Comparison of ENCODE assay signal across 1 fruit fly cellular context in the genomic region with DNA sequence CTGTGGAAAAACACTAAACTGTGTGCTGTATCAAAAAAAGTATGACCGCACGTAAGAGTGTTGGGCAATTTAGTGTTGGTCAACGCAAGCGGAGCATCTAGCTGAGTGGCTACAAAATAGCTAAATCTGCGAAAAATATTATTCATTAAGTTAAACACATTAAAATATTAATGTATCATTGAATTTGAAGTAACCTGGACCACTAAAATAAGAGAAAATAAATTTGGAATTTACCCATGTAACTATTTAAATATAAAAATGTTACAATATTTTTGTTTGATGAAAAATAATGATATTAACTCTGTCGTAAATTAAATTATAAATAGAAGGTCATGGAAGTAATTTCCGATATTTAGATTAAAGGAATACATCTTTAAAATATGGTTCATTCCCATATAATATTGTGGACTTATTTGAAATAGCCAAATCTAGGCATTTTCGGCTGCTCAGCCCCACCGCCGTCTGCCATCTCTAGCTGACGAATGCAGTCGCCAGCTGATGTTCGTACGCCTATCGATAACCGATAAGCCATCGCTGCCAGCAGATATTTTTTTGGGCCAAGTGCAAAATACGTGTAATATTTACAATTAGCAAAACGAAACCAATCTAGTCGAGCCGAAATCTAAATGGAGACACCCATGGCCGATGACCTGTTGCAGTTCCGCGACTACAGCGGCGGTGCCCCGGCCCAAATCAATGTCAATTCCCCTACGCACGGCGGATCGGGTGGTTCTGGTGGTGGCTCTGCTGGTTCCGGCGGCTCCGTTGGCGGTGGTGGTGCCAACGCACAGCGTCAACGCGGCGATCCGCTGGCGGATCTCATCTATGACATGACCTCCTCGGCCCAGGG.
TF ChIP-seq lines count a peak whose summit lies in the region.

A gene (minus strand): TSS at position 46 of the 850 bp plus-strand sequence.
A gene (plus strand): TSS at position 377 of the 850 bp plus-strand sequence.

TF ChIP-seq in whole organism, embryonic, 481 proteins besides CTCF, POLR2A, EP300 and RAD21 (continued from another document and continues in another):
- TF ChIP-seq Usf (GFP tag; optimal IDR thresholded peaks at IDR 0.05; lab: Kevin White, UChicago) = peak; percentile 30
- peak; percentile 51; the same call in 1 of the 2 replicates for TF ChIP-seq sob (GFP tag; IDR thresholded peaks at IDR 0.05; lab: Robert Waterston, UW)
- peak; percentile 50 for TF ChIP-seq Ptx1 (GFP tag; IDR thresholded peaks at IDR 0.05; lab: Robert Waterston, UW)
- peak; percentile 48 for TF ChIP-seq CG30020 (tag; optimal IDR thresholded peaks at IDR 0.05; lab: Kevin White, UChicago)
- peak; percentile 32 for TF ChIP-seq CG18599 (GFP tag; optimal IDR thresholded peaks at IDR 0.05; lab: Kevin White, UChicago)
- TF ChIP-seq CG4730 (GFP tag; IDR thresholded peaks at IDR 0.05; lab: Robert Waterston, UW) = no peak
- TF ChIP-seq Fer1 (GFP tag; optimal IDR thresholded peaks at IDR 0.05; lab: Kevin White, UChicago) = no peak
- peak; percentile 60 for TF ChIP-seq NfI (GFP tag; optimal IDR thresholded peaks at IDR 0.05; lab: Kevin White, UChicago)
- no peak for TF ChIP-seq CG6854 (GFP tag; optimal IDR thresholded peaks at IDR 0.05; lab: Kevin White, UChicago)
- TF ChIP-seq zf30C (GFP tag; optimal IDR thresholded peaks at IDR 0.05; lab: Kevin White, UChicago) = no peak
- peak; percentile 28 for TF ChIP-seq CG10979 (tag; optimal IDR thresholded peaks at IDR 0.05; lab: Kevin White, UChicago)
- peak; percentile 68 for TF ChIP-seq phol (tag; optimal IDR thresholded peaks at IDR 0.05; lab: Kevin White, UChicago)
- peak; percentile 5 for TF ChIP-seq ATbp (GFP tag; optimal IDR thresholded peaks at IDR 0.05; lab: Kevin White, UChicago)
- TF ChIP-seq CG15696 (tag; optimal IDR thresholded peaks at IDR 0.05; lab: Kevin White, UChicago) = peak; percentile 46
- TF ChIP-seq pnt (GFP tag; optimal IDR thresholded peaks at IDR 0.05; lab: Kevin White, UChicago) = peak; percentile 16
- TF ChIP-seq gsb (GFP tag; IDR thresholded peaks at IDR 0.05; lab: Robert Waterston, UW) = no peak
- no peak for TF ChIP-seq sim (GFP tag; IDR thresholded peaks at IDR 0.05; lab: Robert Waterston, UW)
- TF ChIP-seq CG13624 (GFP tag; optimal IDR thresholded peaks at IDR 0.05; lab: Kevin White, UChicago) = no peak
- no peak for TF ChIP-seq Ravus (GFP tag; IDR thresholded peaks at IDR 0.05; lab: Robert Waterston, UW)
- TF ChIP-seq lab (GFP tag; optimal IDR thresholded peaks at IDR 0.05; lab: Kevin White, UChicago) = peak; percentile 15
- peak; percentile 58 for TF ChIP-seq CG7839 (tag; optimal IDR thresholded peaks at IDR 0.05; lab: Kevin White, UChicago)
- no peak for TF ChIP-seq fru (optimal IDR thresholded peaks at IDR 0.05; lab: Kevin White, UChicago)
- TF ChIP-seq Optix (GFP tag; IDR thresholded peaks at IDR 0.05; lab: Robert Waterston, UW) = no peak
- TF ChIP-seq CG11560 (tag; IDR thresholded peaks at IDR 0.05; lab: Robert Waterston, UW) = no peak
- TF ChIP-seq CG16863 (GFP tag; optimal IDR thresholded peaks at IDR 0.05; lab: Kevin White, UChicago) = no peak
- no peak for TF ChIP-seq CG5953 (GFP tag; IDR thresholded peaks at IDR 0.05; lab: Robert Waterston, UW)
- TF ChIP-seq CG10959 (GFP tag; IDR thresholded peaks at IDR 0.05; lab: Robert Waterston, UW) = no peak
- peak; percentile 26 for TF ChIP-seq CG13296 (GFP tag; optimal IDR thresholded peaks at IDR 0.05; lab: Kevin White, UChicago)
- peak; percentile 35 for TF ChIP-seq CG15601 (tag; optimal IDR thresholded peaks at IDR 0.05; lab: Kevin White, UChicago)
- peak; percentile 61 for TF ChIP-seq BEAF-32 (GFP tag; optimal IDR thresholded peaks at IDR 0.05; lab: Kevin White, UChicago)
- peak; percentile 34 for TF ChIP-seq Ssrp (tag; optimal IDR thresholded peaks at IDR 0.05; lab: Kevin White, UChicago)
- no peak for TF ChIP-seq trh (GFP tag; optimal IDR thresholded peaks at IDR 0.05; lab: Kevin White, UChicago)
- no peak for TF ChIP-seq jigr1 (GFP tag; IDR thresholded peaks at IDR 0.05; lab: Robert Waterston, UW)
- TF ChIP-seq MBD-R2 (GFP tag; IDR thresholded peaks at IDR 0.05; lab: Robert Waterston, UW) = peak; percentile 35
- TF ChIP-seq caup (GFP tag; optimal IDR thresholded peaks at IDR 0.05; lab: Kevin White, UChicago; ENCODE audit: severe bottlenecking) = peak; percentile 0
- TF ChIP-seq nmo (GFP tag; optimal IDR thresholded peaks at IDR 0.05; lab: Kevin White, UChicago) = peak; percentile 70
- TF ChIP-seq CG12769 (tag; optimal IDR thresholded peaks at IDR 0.05; lab: Kevin White, UChicago) = no peak
- no peak for TF ChIP-seq Nf-YA (GFP tag; IDR thresholded peaks at IDR 0.05; lab: Robert Waterston, UW)
- peak; percentile 62; the same call in 2 of the 3 replicates for TF ChIP-seq HLH4C (GFP tag; IDR thresholded peaks at IDR 0.05; lab: Robert Waterston, UW; ENCODE audit: partially characterized antibody)
- TF ChIP-seq CrebB (tag; optimal IDR thresholded peaks at IDR 0.05; lab: Kevin White, UChicago) = no peak
- TF ChIP-seq grau (tag; optimal IDR thresholded peaks at IDR 0.05; lab: Kevin White, UChicago) = peak; percentile 57
- no peak for TF ChIP-seq Deaf1 (tag; optimal IDR thresholded peaks at IDR 0.05; lab: Kevin White, UChicago)
- peak; percentile 21 for TF ChIP-seq CG13123 (GFP tag; optimal IDR thresholded peaks at IDR 0.05; lab: Kevin White, UChicago)
- TF ChIP-seq Adf1 (GFP tag; IDR thresholded peaks at IDR 0.05; lab: Robert Waterston, UW) = no peak; the same call in 1 of the 2 replicates
- TF ChIP-seq CG31388 (GFP tag; optimal IDR thresholded peaks at IDR 0.05; lab: Kevin White, UChicago) = no peak
- TF ChIP-seq B-H1 (GFP tag; IDR thresholded peaks at IDR 0.05; lab: Robert Waterston, UW) = no peak
- TF ChIP-seq maf-S (GFP tag; optimal IDR thresholded peaks at IDR 0.05; lab: Kevin White, UChicago) = no peak
- TF ChIP-seq CG17568 (GFP tag; optimal IDR thresholded peaks at IDR 0.05; lab: Kevin White, UChicago) = no peak
- no peak for TF ChIP-seq nau (GFP tag; optimal IDR thresholded peaks at IDR 0.05; lab: Kevin White, UChicago)
- TF ChIP-seq Tbp (GFP tag; optimal IDR thresholded peaks at IDR 0.05; lab: Kevin White, UChicago) = no peak
- peak; percentile 19; the same call in 1 of the 2 replicates for TF ChIP-seq CG11247 (GFP tag; IDR thresholded peaks at IDR 0.05; lab: Robert Waterston, UW)
- no peak for TF ChIP-seq CG6813 (GFP tag; optimal IDR thresholded peaks at IDR 0.05; lab: Kevin White, UChicago)
- TF ChIP-seq dmrt99B (tag; optimal IDR thresholded peaks at IDR 0.05; lab: Kevin White, UChicago) = peak; percentile 51
- peak; percentile 47 for TF ChIP-seq CG9817 (tag; optimal IDR thresholded peaks at IDR 0.05; lab: Kevin White, UChicago)
- no peak for TF ChIP-seq unc-4 (GFP tag; IDR thresholded peaks at IDR 0.05; lab: Robert Waterston, UW; ENCODE audit: partially characterized antibody)
- no peak for TF ChIP-seq ap (GFP tag; IDR thresholded peaks at IDR 0.05; lab: Robert Waterston, UW)
- TF ChIP-seq ftz-f1 (GFP tag; optimal IDR thresholded peaks at IDR 0.05; lab: Kevin White, UChicago) = no peak
- peak; percentile 9 for TF ChIP-seq PHDP (tag; optimal IDR thresholded peaks at IDR 0.05; lab: Kevin White, UChicago)
- peak; percentile 2 for TF ChIP-seq CG3995 (GFP tag; optimal IDR thresholded peaks at IDR 0.05; lab: Kevin White, UChicago)
- no peak for TF ChIP-seq sens-2 (GFP tag; IDR thresholded peaks at IDR 0.05; lab: Robert Waterston, UW)
- peak; percentile 41; the same call in 1 of the 3 replicates for TF ChIP-seq zfh1 (GFP tag; IDR thresholded peaks at IDR 0.05; lab: Robert Waterston, UW)
- TF ChIP-seq CG10654 (GFP tag; optimal IDR thresholded peaks at IDR 0.05; lab: Kevin White, UChicago) = no peak
- TF ChIP-seq wek (GFP tag; optimal IDR thresholded peaks at IDR 0.05; lab: Kevin White, UChicago) = no peak
- TF ChIP-seq CG9609 (GFP tag; optimal IDR thresholded peaks at IDR 0.05; lab: Kevin White, UChicago) = peak; percentile 7
- TF ChIP-seq CG11085 (GFP tag; IDR thresholded peaks at IDR 0.05; lab: Robert Waterston, UW) = no peak
- no peak for TF ChIP-seq CG17328 (GFP tag; IDR thresholded peaks at IDR 0.05; lab: Robert Waterston, UW)
- peak; percentile 50 for TF ChIP-seq ken (GFP tag; IDR thresholded peaks at IDR 0.05; lab: Robert Waterston, UW)
- peak; percentile 31 for TF ChIP-seq Sox102F (GFP tag; optimal IDR thresholded peaks at IDR 0.05; lab: Kevin White, UChicago)
- no peak for TF ChIP-seq CG1647 (GFP tag; optimal IDR thresholded peaks at IDR 0.05; lab: Kevin White, UChicago)
- peak; percentile 28 for TF ChIP-seq B-H2 (GFP tag; optimal IDR thresholded peaks at IDR 0.05; lab: Kevin White, UChicago)
- TF ChIP-seq gro (GFP tag; optimal IDR thresholded peaks at IDR 0.05; lab: Kevin White, UChicago) = no peak
- no peak for TF ChIP-seq sr (GFP tag; IDR thresholded peaks at IDR 0.05; lab: Robert Waterston, UW)
- no peak for TF ChIP-seq sima (GFP tag; optimal IDR thresholded peaks at IDR 0.05; lab: Kevin White, UChicago)
- no peak for TF ChIP-seq Neu2 (GFP tag; optimal IDR thresholded peaks at IDR 0.05; lab: Kevin White, UChicago; ENCODE audit: borderline replicate concordance)
- no peak for TF ChIP-seq Drgx (GFP tag; IDR thresholded peaks at IDR 0.05; lab: Robert Waterston, UW)
- peak; percentile 69 for TF ChIP-seq sug (tag; optimal IDR thresholded peaks at IDR 0.05; lab: Kevin White, UChicago)
- TF ChIP-seq CG14667 (GFP tag; IDR thresholded peaks at IDR 0.05; lab: Robert Waterston, UW) = 0 out of 2 replicates have a peak, but pooled peaks have one; percentile 21
- no peak for TF ChIP-seq CG17912 (GFP tag; optimal IDR thresholded peaks at IDR 0.05; lab: Kevin White, UChicago)
- 0 out of 4 replicates have a peak, but pooled peaks have one; percentile 21 for TF ChIP-seq Dll (GFP tag; IDR thresholded peaks at IDR 0.05; lab: Robert Waterston, UW; ENCODE audit: partially characterized antibody)
- TF ChIP-seq pan (optimal IDR thresholded peaks at IDR 0.05; lab: Kevin White, UChicago) = no peak
- TF ChIP-seq pan (GFP tag; optimal IDR thresholded peaks at IDR 0.05 in 1 of 2, IDR thresholded peaks at IDR 0.05 in 1 of 2) = peak in 1 of 2 experiments; percentile 18
- no peak for TF ChIP-seq tx (GFP tag; optimal IDR thresholded peaks at IDR 0.05; lab: Kevin White, UChicago)
- TF ChIP-seq CG10462 (GFP tag; optimal IDR thresholded peaks at IDR 0.05; lab: Kevin White, UChicago) = peak; percentile 7
- peak; percentile 47 for TF ChIP-seq Sin3A (optimal IDR thresholded peaks at IDR 0.05; lab: Kevin White, UChicago)
- TF ChIP-seq ind (GFP tag; optimal IDR thresholded peaks at IDR 0.05; lab: Kevin White, UChicago) = peak; percentile 55
- TF ChIP-seq CG3163 (GFP tag; optimal IDR thresholded peaks at IDR 0.05; lab: Kevin White, UChicago) = no peak
- no peak for TF ChIP-seq Hey (tag; optimal IDR thresholded peaks at IDR 0.05; lab: Kevin White, UChicago)
- no peak for TF ChIP-seq chm (GFP tag; IDR thresholded peaks at IDR 0.05; lab: Robert Waterston, UW)
- TF ChIP-seq exex (tag; optimal IDR thresholded peaks at IDR 0.05; lab: Kevin White, UChicago) = peak; percentile 25
- no peak for TF ChIP-seq C15 (GFP tag; IDR thresholded peaks at IDR 0.05; lab: Robert Waterston, UW)
- TF ChIP-seq CG31224 (GFP tag; IDR thresholded peaks at IDR 0.05; lab: Robert Waterston, UW) = no peak
- TF ChIP-seq az2 (GFP tag; optimal IDR thresholded peaks at IDR 0.05; lab: Kevin White, UChicago) = peak; percentile 29
- no peak for TF ChIP-seq Dip2 (GFP tag; IDR thresholded peaks at IDR 0.05; lab: Robert Waterston, UW)
- peak; percentile 38 for TF ChIP-seq ewg (GFP tag; optimal IDR thresholded peaks at IDR 0.05; lab: Kevin White, UChicago)
- TF ChIP-seq CG12071 (GFP tag; optimal IDR thresholded peaks at IDR 0.05; lab: Kevin White, UChicago) = no peak
- TF ChIP-seq Nf-YB (GFP tag; optimal IDR thresholded peaks at IDR 0.05; lab: Kevin White, UChicago) = no peak
- peak; percentile 60; the same call in 1 of the 3 replicates for TF ChIP-seq dysf (GFP tag; IDR thresholded peaks at IDR 0.05; lab: Robert Waterston, UW)
- TF ChIP-seq Dbx (GFP tag; IDR thresholded peaks at IDR 0.05; lab: Robert Waterston, UW) = 0 out of 3 replicates have a peak, but pooled peaks have one; percentile 35
- peak; percentile 63 for TF ChIP-seq CG4328 (GFP tag; optimal IDR thresholded peaks at IDR 0.05; lab: Kevin White, UChicago)
- TF ChIP-seq CG4404 (GFP tag; IDR thresholded peaks at IDR 0.05; lab: Robert Waterston, UW) = peak; percentile 75
- TF ChIP-seq slou (GFP tag; optimal IDR thresholded peaks at IDR 0.05; lab: Kevin White, UChicago) = peak; percentile 43
- no peak for TF ChIP-seq Asciz (GFP tag; optimal IDR thresholded peaks at IDR 0.05; lab: Kevin White, UChicago)
- TF ChIP-seq sisA (GFP tag; IDR thresholded peaks at IDR 0.05; lab: Robert Waterston, UW) = 0 out of 2 replicates have a peak, but pooled peaks have one; percentile 5
- no peak for TF ChIP-seq ara (GFP tag; IDR thresholded peaks at IDR 0.05; lab: Robert Waterston, UW)
- no peak for TF ChIP-seq CG10431 (GFP tag; optimal IDR thresholded peaks at IDR 0.05; lab: Kevin White, UChicago)
- no peak for TF ChIP-seq tup (GFP tag; optimal IDR thresholded peaks at IDR 0.05; lab: Kevin White, UChicago)
- TF ChIP-seq CG8944 (GFP tag; optimal IDR thresholded peaks at IDR 0.05; lab: Kevin White, UChicago) = no peak
- 0 out of 2 replicates have a peak, but pooled peaks have one; percentile 27 for TF ChIP-seq sna (GFP tag; IDR thresholded peaks at IDR 0.05; lab: Robert Waterston, UW; ENCODE audit: partially characterized antibody)
- peak; percentile 8 for TF ChIP-seq stwl (tag; optimal IDR thresholded peaks at IDR 0.05; lab: Kevin White, UChicago)
- no peak for TF ChIP-seq ac (GFP tag; optimal IDR thresholded peaks at IDR 0.05; lab: Kevin White, UChicago)
- no peak for TF ChIP-seq CG11695 (GFP tag; IDR thresholded peaks at IDR 0.05; lab: Robert Waterston, UW)
- TF ChIP-seq peb (GFP tag; IDR thresholded peaks at IDR 0.05; lab: Robert Waterston, UW) = no peak
- no peak for TF ChIP-seq CG4617 (GFP tag; optimal IDR thresholded peaks at IDR 0.05; lab: Kevin White, UChicago; ENCODE audit: borderline replicate concordance)
- peak; percentile 38 for TF ChIP-seq CG4820 (GFP tag; optimal IDR thresholded peaks at IDR 0.05; lab: Kevin White, UChicago)
- no peak for TF ChIP-seq hbn (GFP tag; IDR thresholded peaks at IDR 0.05; lab: Robert Waterston, UW; ENCODE audit: partially characterized antibody)
- peak; percentile 63 for TF ChIP-seq CG11504 (tag; optimal IDR thresholded peaks at IDR 0.05; lab: Kevin White, UChicago)
- peak; percentile 63 for TF ChIP-seq MESR4 (GFP tag; optimal IDR thresholded peaks at IDR 0.05; lab: Kevin White, UChicago)
- peak in 1 of 2 experiments; percentile 41 for TF ChIP-seq Hr51 (GFP tag; optimal IDR thresholded peaks at IDR 0.05; lab: Kevin White, UChicago)
- no peak for TF ChIP-seq Taf1 (GFP tag; IDR thresholded peaks at IDR 0.05; lab: Robert Waterston, UW)
- no peak for TF ChIP-seq Spps (tag; optimal IDR thresholded peaks at IDR 0.05; lab: Kevin White, UChicago)
